Worm (Caenorhabditis elegans) whole organism, L3 larva: ENCODE results near the gene B0524.6.

Source experiments
- R02D3.7 ChIP-seq: fragments of 150-350 bp; optimal IDR thresholded peaks from 2 replicates; lab custom pipeline; 2014; ENCODE audit warnings: missing biosample characterization, missing genetic modification characterization
- ZK546.5 ChIP-seq: sonication (generic microtip); optimal IDR thresholded peaks from 2 replicates; lab custom pipeline; 2017; ENCODE audit warnings: missing biosample characterization, missing genetic modification characterization
- aly-2 ChIP-seq: fragments of 150-350 bp; optimal IDR thresholded peaks from 2 replicates; lab custom pipeline; 2014; ENCODE audit warnings: missing biosample characterization, missing genetic modification characterization
- ama-1 ChIP-seq: fragments of 150-350 bp; optimal IDR thresholded peaks from 2 replicates; lab custom pipeline; 2018
- ceh-16 ChIP-seq: sonication (generic microtip); optimal IDR thresholded peaks from 2 replicates; lab custom pipeline; 2017; ENCODE audit warnings: missing biosample characterization, missing genetic modification characterization
- ceh-82 ChIP-seq: fragments of 150-350 bp; optimal IDR thresholded peaks from 2 replicates; lab custom pipeline; 2014; ENCODE audit warnings: missing biosample characterization, missing genetic modification characterization
- ceh-9 ChIP-seq: sonication (generic microtip); optimal IDR thresholded peaks from 2 replicates; lab custom pipeline; 2018; ENCODE audit warnings: missing biosample characterization, missing genetic modification characterization
- egl-27 ChIP-seq: sonication (generic microtip); optimal IDR thresholded peaks from 4 replicates; lab custom pipeline; 2017; ENCODE audit warnings: missing biosample characterization, missing genetic modification reagents, missing genetic modification characterization
- egl-5 ChIP-seq: fragments of 150-350 bp; optimal IDR thresholded peaks from 2 replicates; lab custom pipeline; 2017; ENCODE audit warnings: missing biosample characterization, missing genetic modification reagents, missing genetic modification characterization, inconsistent platforms
- elt-2 ChIP-seq: sonication (generic microtip); optimal IDR thresholded peaks from 2 replicates; lab custom pipeline; 2016; ENCODE audit warnings: missing genetic modification reagents, mild to moderate bottlenecking, missing genetic modification characterization, missing compliant biosample characterization
- eor-1 ChIP-seq, 2 experiments: fragments of 150-350 bp; optimal IDR thresholded peaks; 2 replicates each; lab custom pipeline; 2014 to 2018; ENCODE audit warnings: missing biosample characterization in 2 of 2, missing genetic modification characterization in 2 of 2
- fkh-10 ChIP-seq: sonication (generic microtip); optimal IDR thresholded peaks from 2 replicates; lab custom pipeline; 2017; ENCODE audit warnings: missing biosample characterization, missing genetic modification reagents, missing genetic modification characterization
- fos-1 ChIP-seq: fragments of 150-350 bp; optimal IDR thresholded peaks from 2 replicates; lab custom pipeline; 2014; ENCODE audit warnings: missing biosample characterization, missing genetic modification characterization
- hmg-11 ChIP-seq: sonication (generic microtip); optimal IDR thresholded peaks from 2 replicates; lab custom pipeline; 2016; ENCODE audit warnings: missing genetic modification characterization, missing compliant biosample characterization
- lin-15B ChIP-seq: fragments of 150-350 bp; optimal IDR thresholded peaks from 2 replicates; lab custom pipeline; 2014; ENCODE audit warnings: missing biosample characterization, missing genetic modification characterization
- lin-39 ChIP-seq: fragments of 150-350 bp; optimal IDR thresholded peaks from 2 replicates; lab custom pipeline; 2018; ENCODE audit warnings: missing biosample characterization, missing genetic modification reagents, missing genetic modification characterization
- lsy-12 ChIP-seq: sonication (generic microtip); optimal IDR thresholded peaks from 2 replicates; lab custom pipeline; 2016; ENCODE audit warnings: mild to moderate bottlenecking, missing genetic modification characterization, missing compliant biosample characterization
- mdl-1 ChIP-seq: fragments of 150-350 bp; optimal IDR thresholded peaks from 2 replicates; lab custom pipeline; 2014; ENCODE audit warnings: missing biosample characterization, missing genetic modification characterization
- mml-1 ChIP-seq: fragments of 150-350 bp; sonication (generic microtip); optimal IDR thresholded peaks from 3 replicates; lab custom pipeline; 2014; ENCODE audit warnings: missing biosample characterization, missing genetic modification characterization
- nfya-1 ChIP-seq: sonication (generic microtip); optimal IDR thresholded peaks from 2 replicates; lab custom pipeline; 2017; ENCODE audit warnings: missing genetic modification characterization, mild to moderate bottlenecking, missing compliant biosample characterization, antibody characterized with exemption, moderate library complexity; ENCODE audit not compliant: insufficient read depth
- nhr-11 ChIP-seq: fragments of 150-350 bp; optimal IDR thresholded peaks from 2 replicates; lab custom pipeline; 2014; ENCODE audit warnings: missing biosample characterization, missing genetic modification characterization
- nhr-12 ChIP-seq: fragments of 150-350 bp; optimal IDR thresholded peaks from 2 replicates; lab custom pipeline; 2014; ENCODE audit warnings: missing biosample characterization, missing genetic modification characterization
- nhr-23 ChIP-seq: fragments of 150-350 bp; optimal IDR thresholded peaks from 2 replicates; lab custom pipeline; 2014; ENCODE audit warnings: missing biosample characterization, missing genetic modification reagents, missing genetic modification characterization
- nhr-237 ChIP-seq: fragments of 150-350 bp; optimal IDR thresholded peaks from 2 replicates; lab custom pipeline; 2014; ENCODE audit warnings: missing biosample characterization, missing genetic modification characterization
- nhr-25 ChIP-seq: sonication (generic microtip); optimal IDR thresholded peaks from 2 replicates; lab custom pipeline; 2017; ENCODE audit warnings: missing biosample characterization, missing genetic modification characterization
- nhr-28 ChIP-seq: fragments of 150-350 bp; optimal IDR thresholded peaks from 2 replicates; lab custom pipeline; 2014; ENCODE audit warnings: missing biosample characterization, missing genetic modification characterization
- nhr-43 ChIP-seq: sonication (generic microtip); optimal IDR thresholded peaks from 2 replicates; lab custom pipeline; 2016; ENCODE audit warnings: mild to moderate bottlenecking, missing genetic modification characterization, missing compliant biosample characterization; ENCODE audit not compliant: poor library complexity, severe bottlenecking
- nhr-67 ChIP-seq: fragments of 150-350 bp; optimal IDR thresholded peaks from 2 replicates; lab custom pipeline; 2014; ENCODE audit warnings: missing biosample characterization, missing genetic modification characterization
- nhr-76 ChIP-seq: fragments of 150-350 bp; sonication (generic microtip); optimal IDR thresholded peaks from 5 replicates; lab custom pipeline; 2014; ENCODE audit warnings: missing biosample characterization, missing genetic modification characterization
- nhr-77 ChIP-seq: fragments of 150-350 bp; optimal IDR thresholded peaks from 2 replicates; lab custom pipeline; 2014; ENCODE audit warnings: missing biosample characterization, missing genetic modification characterization
- pha-4 ChIP-seq: fragments of 150-350 bp; optimal IDR thresholded peaks from 2 replicates; lab custom pipeline; 2014; ENCODE audit warnings: missing biosample characterization, missing genetic modification reagents, missing genetic modification characterization
- pqm-1 ChIP-seq: fragments of 150-350 bp; optimal IDR thresholded peaks from 2 replicates; lab custom pipeline; 2017; ENCODE audit warnings: missing biosample characterization, missing genetic modification characterization, inconsistent platforms
- sea-2 ChIP-seq: fragments of 150-350 bp; sonication (generic microtip); optimal IDR thresholded peaks from 4 replicates; lab custom pipeline; 2014; ENCODE audit warnings: missing biosample characterization, missing genetic modification reagents, missing genetic modification characterization
- skn-1 ChIP-seq: fragments of 150-350 bp; optimal IDR thresholded peaks from 2 replicates; lab custom pipeline; 2014; ENCODE audit warnings: missing biosample characterization, missing genetic modification characterization
- snpc-4 ChIP-seq: fragments of 150-350 bp; optimal IDR thresholded peaks from 2 replicates; lab custom pipeline; 2014; ENCODE audit warnings: missing biosample characterization, missing genetic modification characterization
- tbx-2 ChIP-seq: sonication (generic microtip); optimal IDR thresholded peaks from 2 replicates; lab custom pipeline; 2016; ENCODE audit warnings: mild to moderate bottlenecking, missing genetic modification characterization, missing compliant biosample characterization
- unc-39 ChIP-seq: sonication (generic microtip); optimal IDR thresholded peaks from 4 replicates; lab custom pipeline; 2017; ENCODE audit warnings: missing biosample characterization, missing genetic modification characterization
- unc-62 ChIP-seq: fragments of 150-350 bp; sonication (generic microtip); optimal IDR thresholded peaks from 4 replicates; lab custom pipeline; 2014; ENCODE audit warnings: missing biosample characterization, missing genetic modification reagents, missing genetic modification characterization
- zag-1 ChIP-seq: fragments of 150-350 bp; optimal IDR thresholded peaks from 2 replicates; lab custom pipeline; 2014; ENCODE audit warnings: missing biosample characterization, missing genetic modification characterization
- ztf-11 ChIP-seq: fragments of 150-350 bp; optimal IDR thresholded peaks from 2 replicates; lab custom pipeline; 2014; ENCODE audit warnings: missing biosample characterization, missing genetic modification characterization

Gene B0524.6

DNA sequence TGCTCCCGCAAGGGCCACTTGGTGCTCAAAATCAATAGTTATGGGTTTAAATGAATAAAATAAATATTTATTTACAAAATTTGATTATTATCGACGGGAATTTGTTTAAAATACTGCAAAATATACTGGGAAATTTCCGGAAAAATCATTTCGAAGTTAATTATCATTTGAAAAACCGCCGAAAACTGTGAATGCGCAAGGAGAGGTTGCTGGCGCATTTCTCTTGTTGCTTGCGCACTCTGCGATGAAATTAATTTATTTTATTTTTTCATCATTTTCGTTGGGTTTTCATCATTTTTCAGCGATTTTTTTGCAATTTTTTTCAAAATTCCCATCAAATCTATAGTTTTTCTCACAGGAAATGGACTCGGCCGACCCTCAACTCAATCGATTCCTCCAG lies 45.9 kb downstream of the B0524.6 start, which contains the start of gene ddp-1 (continued):
- no peak for TF ChIP-seq nhr-67 (tag; lab: Kevin White, UChicago)
- peak; percentile 94 for TF ChIP-seq nfya-1 (tag; lab: Kevin White, UChicago)
- no peak for TF ChIP-seq nhr-237
- TF ChIP-seq lin-15B (tag; lab: Kevin White, UChicago), result peak; percentile 96
- TF ChIP-seq tbx-2 (tag; lab: Kevin White, UChicago), result peak; percentile 93
- no peak for TF ChIP-seq ceh-16
- peak; percentile 86 for TF ChIP-seq snpc-4 (tag; lab: Kevin White, UChicago)
- peak; percentile 50 for TF ChIP-seq nhr-11
- TF ChIP-seq ama-1 (lab: Kevin White, UChicago), result peak; percentile 82
- peak; percentile 66 for TF ChIP-seq elt-2 (tag; lab: Kevin White, UChicago)
- peak; percentile 54 for TF ChIP-seq unc-62 (GFP tag; lab: Kevin White, UChicago)
- TF ChIP-seq egl-27 (tag; lab: Kevin White, UChicago), result peak; percentile 69
- TF ChIP-seq pqm-1 (tag; lab: Kevin White, UChicago), result peak; percentile 41
- TF ChIP-seq fos-1 (tag; lab: Kevin White, UChicago), result no peak
- TF ChIP-seq nhr-25 (tag; lab: Kevin White, UChicago), result peak; percentile 76
- TF ChIP-seq egl-5 (tag; lab: Kevin White, UChicago), result peak; percentile 89
- peak; percentile 75 for TF ChIP-seq nhr-28
- TF ChIP-seq lsy-12 (tag; lab: Kevin White, UChicago), result peak; percentile 93
- peak; percentile 94 for TF ChIP-seq nhr-43 (tag; lab: Kevin White, UChicago)
- peak; percentile 72 for TF ChIP-seq skn-1 (tag; lab: Kevin White, UChicago)
- TF ChIP-seq nhr-23 (tag; lab: Kevin White, UChicago), result peak; percentile 98
- TF ChIP-seq nhr-77 (tag; lab: Kevin White, UChicago), result peak; percentile 78
- TF ChIP-seq mml-1, result no peak
- no peak for TF ChIP-seq unc-39 (tag; lab: Kevin White, UChicago)
- peak; percentile 93 for TF ChIP-seq ceh-82 (tag; lab: Kevin White, UChicago)
- no peak for TF ChIP-seq ztf-11 (tag; lab: Kevin White, UChicago)

- TF ChIP-seq ZK546.5 (no peak), zag-1 (tag; lab: Kevin White, UChicago) (no peak), lin-15B (tag; lab: Kevin White, UChicago) (no peak), mdl-1 (no peak), aly-2 (no peak), nhr-12 (tag; lab: Kevin White, UChicago) (no peak), pqm-1 (tag; lab: Kevin White, UChicago) (no peak), ceh-9 (tag; lab: Kevin White, UChicago) (no peak), ceh-16 (no peak), nhr-43 (tag; lab: Kevin White, UChicago) (no peak), nhr-237 (no peak), R02D3.7 (tag; lab: Kevin White, UChicago) (no peak), pha-4 (tag; lab: Kevin White, UChicago) (no peak), fkh-10 (GFP tag; lab: Kevin White, UChicago) (no peak)
These were observed 48.8 kb downstream of the B0524.6 start for ce11 chrIII:1856679-1857078.

- TF ChIP-seq fos-1 (tag; lab: Kevin White, UChicago) (no peak), nhr-77 (tag; lab: Kevin White, UChicago) (no peak), nhr-76 (tag; lab: Kevin White, UChicago) (no peak), sea-2 (no peak), pqm-1 (tag; lab: Kevin White, UChicago) (no peak), eor-1 (tag; optimal IDR thresholded peaks at IDR 0.05; lab: Kevin White, UChicago) (no peak), ama-1 (lab: Kevin White, UChicago) (no peak), hmg-11 (tag; lab: Kevin White, UChicago) (no peak), fkh-10 (GFP tag; lab: Kevin White, UChicago) (no peak), ZK546.5 (no peak), skn-1 (tag; lab: Kevin White, UChicago) (no peak), lin-39 (no peak)
These were observed 49.3 kb downstream of the B0524.6 start for ce11 chrIII:1856175-1856574.
